Worm (Caenorhabditis elegans) whole organism, midembryonic: ENCODE data around the gene ptr-13.

ENCODE experiments used
- T22C8.4 ChIP-seq: fragments of 200-800 bp; sonication (Bioruptor generic); IDR thresholded peaks from 2 replicates; pipeline ENCODE4 v1.3.6; 2022; ENCODE audit warnings: missing genetic modification characterization, missing compliant biosample characterization
- cog-1 ChIP-seq: sonication (generic microtip); optimal IDR thresholded peaks from 2 replicates; lab custom pipeline; 2016; ENCODE audit warnings: missing genetic modification characterization, missing compliant biosample characterization
- flt-1 ChIP-seq: fragments of 200-800 bp; sonication (Bioruptor generic); IDR thresholded peaks from 2 replicates; pipeline ENCODE4 v1.3.6; 2022; ENCODE audit warnings: missing genetic modification characterization, missing compliant biosample characterization
- klf-2 ChIP-seq: fragments of 200-800 bp; sonication (Bioruptor generic); conservative IDR thresholded peaks from 2 replicates; pipeline ENCODE4 v1.3.6; 2022; ENCODE audit warnings: missing genetic modification reagents, missing genetic modification characterization, missing compliant biosample characterization
- med-1 ChIP-seq: sonication (generic microtip); optimal IDR thresholded peaks from 2 replicates; lab custom pipeline; 2017; ENCODE audit warnings: missing genetic modification characterization, mild to moderate bottlenecking, missing compliant biosample characterization, antibody characterized with exemption, missing genetic modification reagents; ENCODE audit not compliant: insufficient read depth
- ref-1 ChIP-seq: fragments of 200-800 bp; sonication (Bioruptor generic); conservative IDR thresholded peaks from 2 replicates; pipeline ENCODE4 v1.3.6; 2022; ENCODE audit warnings: missing genetic modification reagents, missing genetic modification characterization, missing compliant biosample characterization
- tab-1 ChIP-seq: fragments of 200-800 bp; sonication (Bioruptor generic); IDR thresholded peaks from 2 replicates; pipeline ENCODE4 v1.3.6; 2022; ENCODE audit warnings: missing genetic modification characterization, missing compliant biosample characterization
- ztf-23 ChIP-seq: fragments of 200-800 bp; sonication (Bioruptor generic); IDR thresholded peaks from 2 replicates; pipeline ENCODE4 v1.3.6; 2022; ENCODE audit warnings: missing genetic modification reagents, missing genetic modification characterization, missing compliant biosample characterization
- ztf-29 ChIP-seq: fragments of 200-800 bp; sonication (Bioruptor generic); IDR thresholded peaks from 2 replicates; pipeline ENCODE4 v1.3.6; 2022; ENCODE audit warnings: missing genetic modification reagents, missing genetic modification characterization, missing compliant biosample characterization

The ptr-13 gene

DNA sequence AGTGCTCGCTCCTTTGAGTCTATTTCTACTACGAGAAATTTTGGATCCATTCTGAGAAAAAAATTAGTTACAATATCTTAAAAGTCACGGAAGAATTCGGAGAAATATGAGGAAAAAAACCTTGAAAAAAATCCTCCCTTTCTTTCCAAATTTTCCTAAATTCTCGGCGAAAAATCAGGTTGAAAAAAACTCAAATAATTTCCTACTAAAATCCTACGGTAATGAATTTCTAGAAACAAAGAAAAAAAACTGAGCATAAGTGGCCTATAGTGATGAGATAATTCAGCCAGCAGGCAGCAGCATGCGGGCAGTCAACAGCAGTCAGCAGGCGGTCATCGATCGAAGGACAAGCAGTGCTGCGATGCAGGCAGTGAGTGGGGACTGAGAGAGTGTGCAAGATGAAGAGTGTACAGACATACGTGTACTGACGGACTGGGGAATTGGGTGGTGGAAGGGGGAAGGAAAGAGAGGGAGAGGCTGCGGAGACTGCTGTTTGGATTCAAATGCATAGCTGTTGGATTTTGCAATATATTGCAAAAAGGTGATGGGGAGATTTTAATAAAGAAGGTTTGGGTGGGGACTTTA, 22.6 kb upstream of the ptr-13 start, which contains the start of gene lir-3:
lir-3 (minus strand) TSS at position 51 of the 585 bp plus-strand sequence.
- TF ChIP-seq ref-1 (GFP tag; lab: Robert Waterston, UW) (no peak), ztf-29 (no peak), flt-1 (GFP tag; lab: Robert Waterston, UW) (no peak), klf-2 (GFP tag; lab: Robert Waterston, UW) (0 out of 2 replicates have a peak, but pooled peaks have one; percentile 24), cog-1 (tag; lab: Kevin White, UChicago) (no peak), ztf-23 (GFP tag; lab: Robert Waterston, UW) (no peak), T22C8.4 (peak; percentile 51; the same call in 1 of the 2 replicates)

ce11 chrII:11181250-11181704, 19.0 kb upstream of the ptr-13 start, which contains the start of gene bigr-1:
bigr-1 (plus strand) TSS chrII:11181654.
- no peak for TF ChIP-seq ztf-23 (GFP tag; lab: Robert Waterston, UW)
- TF ChIP-seq klf-2 (GFP tag; lab: Robert Waterston, UW) = no peak
- TF ChIP-seq ztf-29 = no peak

DNA sequence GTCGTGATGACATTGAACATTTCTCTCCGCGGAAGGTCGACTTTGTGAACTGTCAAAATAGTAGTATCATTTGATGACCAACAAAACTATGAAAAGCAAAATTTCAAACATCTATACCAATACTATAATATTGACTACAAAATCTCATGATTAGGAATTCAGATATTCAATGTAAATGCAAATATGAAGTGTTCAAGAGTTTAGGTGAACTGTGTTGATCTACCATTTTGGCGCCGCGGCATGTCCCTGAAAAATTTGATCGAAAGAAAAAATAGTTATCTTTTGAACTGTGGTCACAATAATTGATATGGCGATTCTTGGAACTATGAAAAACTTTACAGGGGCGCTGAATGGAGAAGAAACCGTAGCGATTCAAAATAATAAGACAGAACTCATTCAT, 16.5 kb upstream of the ptr-13 start:
- TF ChIP-seq ztf-29 (no peak), ref-1 (GFP tag; lab: Robert Waterston, UW) (no peak), T22C8.4 (no peak)

- no peak for TF ChIP-seq tab-1 (GFP tag; lab: Robert Waterston, UW)
- no peak for TF ChIP-seq flt-1 (GFP tag; lab: Robert Waterston, UW)
- no peak for TF ChIP-seq med-1 (GFP tag; lab: Kevin White, UChicago)
Measured at ce11 chrII:11177376-11177775, 15.1 kb upstream of the ptr-13 start, which contains the start of gene F37H8.6. F37H8.6 (minus strand) TSS chrII:11177476.

ce11 chrII:11176441-11176840, 14.2 kb upstream of the ptr-13 start:
- TF ChIP-seq ztf-29 (no peak), cog-1 (tag; lab: Kevin White, UChicago) (no peak), tab-1 (GFP tag; lab: Robert Waterston, UW) (no peak), klf-2 (GFP tag; lab: Robert Waterston, UW) (no peak), med-1 (GFP tag; lab: Kevin White, UChicago) (no peak), flt-1 (GFP tag; lab: Robert Waterston, UW) (no peak), ref-1 (GFP tag; lab: Robert Waterston, UW) (no peak), T22C8.4 (no peak), ztf-23 (GFP tag; lab: Robert Waterston, UW) (no peak)

- TF ChIP-seq flt-1 (GFP tag; lab: Robert Waterston, UW) (no peak), cog-1 (tag; lab: Kevin White, UChicago) (no peak), tab-1 (GFP tag; lab: Robert Waterston, UW) (no peak), T22C8.4 (no peak)
Measured at ce11 chrII:11175347-11175746, 13.1 kb upstream of the ptr-13 start.

DNA sequence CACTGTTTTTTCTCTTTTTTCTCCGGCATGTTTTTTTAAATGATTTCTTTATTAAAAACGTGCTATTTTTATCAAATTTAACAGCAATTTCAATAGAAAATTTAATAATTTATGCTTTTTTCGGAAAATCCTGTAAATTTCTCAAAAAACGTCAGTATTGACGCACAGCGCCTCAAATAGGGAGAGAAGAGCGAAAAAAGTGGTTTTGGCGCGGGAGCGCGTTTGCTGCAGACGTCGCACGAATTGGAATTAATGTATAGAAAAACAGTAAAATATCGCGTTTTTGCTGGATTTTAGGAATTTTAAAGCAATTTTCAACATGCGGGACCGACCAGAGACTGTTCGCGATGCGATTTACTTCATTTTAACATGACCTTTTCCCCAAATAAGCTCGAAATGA, 6.6 kb upstream of the ptr-13 start:
- 0 out of 2 replicates have a peak, but pooled peaks have one; percentile 10 for TF ChIP-seq ztf-23 (GFP tag; lab: Robert Waterston, UW)

DNA sequence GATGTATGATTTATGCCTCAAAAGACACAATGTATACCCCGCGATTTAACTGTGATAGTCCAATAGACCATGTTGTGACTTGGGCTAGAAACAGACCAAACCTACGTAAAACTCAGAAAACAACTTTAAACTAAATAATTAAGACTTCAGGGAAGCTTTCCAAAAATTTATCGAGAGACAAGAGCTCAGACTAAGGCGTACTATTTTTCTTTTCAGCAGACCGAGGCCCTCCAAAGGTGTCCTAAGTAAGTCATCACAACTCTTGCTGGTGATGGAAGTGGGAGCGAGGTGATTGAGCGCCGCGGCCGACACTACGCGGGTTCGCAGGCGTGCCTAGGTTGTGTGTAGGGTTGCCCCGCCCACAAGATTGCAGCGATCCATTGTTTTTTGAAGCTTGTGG, 4.8 kb upstream of the ptr-13 start:
- TF ChIP-seq ztf-23 (GFP tag; lab: Robert Waterston, UW) (no peak), flt-1 (GFP tag; lab: Robert Waterston, UW) (no peak), med-1 (GFP tag; lab: Kevin White, UChicago) (no peak), ztf-29 (no peak)

DNA sequence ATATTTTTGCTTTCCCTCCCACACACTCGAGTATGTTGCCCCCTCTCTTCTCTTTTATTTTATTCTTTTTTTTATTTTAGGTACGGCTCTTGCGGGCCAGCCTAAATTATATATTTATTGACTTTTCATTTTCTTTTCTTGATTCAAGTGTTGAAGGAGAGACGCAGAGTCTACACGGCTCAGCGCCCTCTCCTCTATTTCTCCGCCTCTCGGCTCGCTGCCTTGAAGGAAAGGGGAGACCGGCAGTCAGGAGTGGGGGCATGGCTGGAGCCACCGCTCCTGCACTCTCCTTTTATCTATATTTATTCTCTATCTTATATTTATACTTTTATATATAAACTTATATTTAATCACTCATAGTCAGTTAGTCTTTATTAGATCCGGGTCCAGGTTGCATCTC, 4.1 kb upstream of the ptr-13 start:
- TF ChIP-seq ztf-29 (no peak), klf-2 (GFP tag; lab: Robert Waterston, UW) (no peak), T22C8.4 (no peak), ref-1 (GFP tag; lab: Robert Waterston, UW) (no peak), ztf-23 (GFP tag; lab: Robert Waterston, UW) (no peak), cog-1 (tag; lab: Kevin White, UChicago) (no peak), med-1 (GFP tag; lab: Kevin White, UChicago) (no peak), tab-1 (GFP tag; lab: Robert Waterston, UW) (no peak)

- no peak for TF ChIP-seq flt-1 (GFP tag; lab: Robert Waterston, UW)
- TF ChIP-seq klf-2 (GFP tag; lab: Robert Waterston, UW) = no peak
- no peak for TF ChIP-seq ref-1 (GFP tag; lab: Robert Waterston, UW)
- no peak for TF ChIP-seq cog-1 (tag; lab: Kevin White, UChicago)
- no peak for TF ChIP-seq ztf-23 (GFP tag; lab: Robert Waterston, UW)
- TF ChIP-seq ztf-29 = no peak
- no peak for TF ChIP-seq med-1 (GFP tag; lab: Kevin White, UChicago)
- no peak for TF ChIP-seq tab-1 (GFP tag; lab: Robert Waterston, UW)
- TF ChIP-seq T22C8.4 = no peak
Measured at ce11 chrII:11163291-11163690, 1.0 kb upstream of the ptr-13 start.

DNA sequence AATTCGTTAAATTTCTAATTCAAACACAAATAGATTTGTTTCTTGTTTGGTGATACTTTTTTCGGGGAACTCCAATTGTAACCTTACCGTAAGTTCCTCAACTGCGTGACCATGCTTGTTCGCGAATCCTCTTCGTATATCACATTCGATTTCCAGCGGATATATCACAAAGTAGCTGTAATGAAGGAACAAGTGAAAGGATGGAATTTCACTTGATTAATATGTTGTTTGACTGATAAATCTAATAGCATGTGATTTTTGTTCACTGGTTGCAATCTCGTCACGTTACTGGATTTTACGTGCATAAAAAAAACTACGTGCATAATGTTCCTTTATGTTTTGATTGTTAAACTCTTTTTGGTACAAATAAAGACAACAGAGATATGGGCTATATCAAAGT, 606 bp downstream of the ptr-13 start:
- TF ChIP-seq ref-1 (GFP tag; lab: Robert Waterston, UW) = no peak
- TF ChIP-seq T22C8.4 = no peak
- no peak for TF ChIP-seq med-1 (GFP tag; lab: Kevin White, UChicago)
- TF ChIP-seq flt-1 (GFP tag; lab: Robert Waterston, UW) = no peak
- TF ChIP-seq ztf-29 = no peak
- no peak for TF ChIP-seq cog-1 (tag; lab: Kevin White, UChicago)
- TF ChIP-seq ztf-23 (GFP tag; lab: Robert Waterston, UW) = no peak
- TF ChIP-seq klf-2 (GFP tag; lab: Robert Waterston, UW) = no peak
- TF ChIP-seq tab-1 (GFP tag; lab: Robert Waterston, UW) = no peak
